Worm (Caenorhabditis elegans) whole organism, early embryonic: ENCODE measurements around the gene mbf-1.

Source experiments
- B0310.2 ChIP-seq: sonication (generic microtip); optimal IDR thresholded peaks from 2 replicates; lab custom pipeline; 2016; ENCODE audit warnings: mild to moderate bottlenecking, missing genetic modification characterization, missing compliant biosample characterization
- ama-1 ChIP-seq: fragments of 150-350 bp; optimal IDR thresholded peaks from 2 replicates; lab custom pipeline; 2014
- ceh-13 ChIP-seq: fragments of 200-800 bp; sonication (Bioruptor generic); optimal IDR thresholded peaks from 2 replicates; lab custom pipeline; 2018; ENCODE audit warnings: mild to moderate bottlenecking, missing genetic modification characterization, missing compliant biosample characterization
- flt-1 ChIP-seq: fragments of 200-800 bp; sonication (Bioruptor generic); IDR thresholded peaks from 2 replicates; pipeline ENCODE4 v1.3.6; 2022; ENCODE audit warnings: missing genetic modification characterization, missing compliant biosample characterization
- hmbx-1 ChIP-seq: sonication (generic microtip); optimal IDR thresholded peaks from 2 replicates; lab custom pipeline; 2016; ENCODE audit warnings: mild to moderate bottlenecking, missing genetic modification characterization, missing compliant biosample characterization
- hmg-4 ChIP-seq: fragments of 200-800 bp; sonication (Bioruptor generic); optimal IDR thresholded peaks from 2 replicates; lab custom pipeline; 2018; ENCODE audit warnings: mild to moderate bottlenecking, missing genetic modification characterization, missing compliant biosample characterization
- scrt-1 ChIP-seq: fragments of 200-800 bp; sonication (Bioruptor generic); IDR thresholded peaks from 2 replicates; pipeline ENCODE4 v1.3.6; 2022; ENCODE audit warnings: missing genetic modification characterization, missing compliant biosample characterization
- sea-1 ChIP-seq: fragments of 200-800 bp; sonication (Bioruptor generic); conservative IDR thresholded peaks from 2 replicates; pipeline ENCODE4 v1.3.6; 2022; ENCODE audit warnings: missing genetic modification characterization, missing compliant biosample characterization
- tra-4 ChIP-seq: sonication (generic microtip); optimal IDR thresholded peaks from 2 replicates; lab custom pipeline; 2017; ENCODE audit warnings: missing genetic modification characterization, missing compliant biosample characterization

DNA sequence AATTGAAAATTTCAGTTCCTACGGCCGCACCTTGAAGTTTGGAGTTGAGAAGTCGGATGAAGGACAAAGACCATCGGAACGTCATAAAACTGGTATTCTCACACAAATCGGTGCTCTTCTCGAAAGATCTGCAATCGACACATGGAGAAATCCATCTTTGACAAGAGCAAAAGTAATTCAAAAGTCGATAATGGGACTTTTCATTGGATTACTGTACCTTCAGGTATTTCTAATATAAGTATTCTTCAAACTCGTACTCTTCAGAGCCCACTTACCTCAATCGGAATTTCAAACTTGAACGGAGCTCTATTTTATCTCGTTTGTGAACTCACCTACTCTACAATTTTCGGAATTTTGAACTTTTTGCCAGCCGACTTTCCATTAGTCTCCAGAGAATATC is 8.1 kb downstream of the mbf-1 start:
- TF ChIP-seq ama-1 (lab: Kevin White, UChicago) (no peak), sea-1 (GFP tag; lab: Robert Waterston, UW) (no peak), scrt-1 (no peak), tra-4 (tag; lab: Kevin White, UChicago) (no peak), flt-1 (no peak), ceh-13 (no peak), hmg-4 (GFP tag; lab: Kevin White, UChicago) (no peak), B0310.2 (tag; lab: Kevin White, UChicago) (no peak), hmbx-1 (tag; lab: Kevin White, UChicago) (no peak)
